Fruit fly (Drosophila melanogaster): ENCODE results near the gene Nup153.

Nup153 gene

dm6 chrX:16593418-16593817, 5.6 kb upstream of the Nup153 start, which contains the start of the genes SMC3 and Ubc7:
SMC3 (minus strand) TSS chrX:16593439.
Ubc7 (plus strand) TSS chrX:16593677.
- no peak for TF ChIP-seq Eip75B (GFP tag; optimal IDR thresholded peaks at IDR 0.05)
- TF ChIP-seq Eip93F (GFP tag; optimal IDR thresholded peaks at IDR 0.05) = peak; percentile 33
- no peak for TF ChIP-seq net (GFP tag; optimal IDR thresholded peaks at IDR 0.05)
- TF ChIP-seq CG8119 (GFP tag; IDR thresholded peaks at IDR 0.05) = no peak
- no peak for TF ChIP-seq Ets21C (GFP tag; optimal IDR thresholded peaks at IDR 0.05)
- no peak for TF ChIP-seq CG15336 (GFP tag; IDR thresholded peaks at IDR 0.05)
- peak; percentile 7 for TF ChIP-seq esn (GFP tag; optimal IDR thresholded peaks at IDR 0.05)
- TF ChIP-seq fkh (GFP tag; optimal IDR thresholded peaks at IDR 0.05) = peak; percentile 58
- no peak for TF ChIP-seq pdm3 (GFP tag; optimal IDR thresholded peaks at IDR 0.05)
- TF ChIP-seq cyc (GFP tag; optimal IDR thresholded peaks at IDR 0.05) = no peak

- no peak for TF ChIP-seq CG8119 (GFP tag; IDR thresholded peaks at IDR 0.05)
- no peak for TF ChIP-seq CG4318 (GFP tag; optimal IDR thresholded peaks at IDR 0.05)
- no peak for TF ChIP-seq CG6792 (GFP tag; optimal IDR thresholded peaks at IDR 0.05)
Observed at dm6 chrX:16595411-16595810, 3.6 kb upstream of the Nup153 start.

dm6 chrX:16596250-16596793, 2.7 kb upstream of the Nup153 start:
- no peak for TF ChIP-seq salr (GFP tag; optimal IDR thresholded peaks at IDR 0.05)
- peak; percentile 92 for TF ChIP-seq fkh (GFP tag; optimal IDR thresholded peaks at IDR 0.05)

- TF ChIP-seq Hr39 (GFP tag; optimal IDR thresholded peaks at IDR 0.05) (no peak), CG6808 (GFP tag; optimal IDR thresholded peaks at IDR 0.05) (no peak), Ets21C (GFP tag; optimal IDR thresholded peaks at IDR 0.05) (no peak), OdsH (GFP tag; optimal IDR thresholded peaks at IDR 0.05) (no peak), CG32006 (GFP tag; optimal IDR thresholded peaks at IDR 0.05) (no peak), dac (GFP tag; optimal IDR thresholded peaks at IDR 0.05) (no peak), CG31627 (GFP tag; optimal IDR thresholded peaks at IDR 0.05) (peak; percentile 10), fkh (GFP tag; optimal IDR thresholded peaks at IDR 0.05) (peak; percentile 89), esn (GFP tag; optimal IDR thresholded peaks at IDR 0.05) (no peak), Eip93F (GFP tag; optimal IDR thresholded peaks at IDR 0.05) (no peak), CG11294 (GFP tag; IDR thresholded peaks at IDR 0.05) (no peak), lz (GFP tag; optimal IDR thresholded peaks at IDR 0.05) (peak; percentile 25), svp (GFP tag) (no peak), Hr4 (GFP tag; optimal IDR thresholded peaks at IDR 0.05) (no peak), spab (GFP tag; optimal IDR thresholded peaks at IDR 0.05) (no peak), Eip78C (GFP tag) (peak; percentile 71), Smox (GFP tag; optimal IDR thresholded peaks at IDR 0.05) (no peak), Eip75B (GFP tag; optimal IDR thresholded peaks at IDR 0.05) (peak; percentile 9), CG6276 (GFP tag; optimal IDR thresholded peaks at IDR 0.05) (no peak), salr (GFP tag; optimal IDR thresholded peaks at IDR 0.05) (no peak), eg (GFP tag; IDR thresholded peaks at IDR 0.05) (0 out of 3 replicates have a peak, but pooled peaks have one; percentile 31), CG8632 (GFP tag; optimal IDR thresholded peaks at IDR 0.05) (no peak)
Observed at dm6 chrX:16598336-16598977, 584 bp upstream of the Nup153 start.

- peak; percentile 99 to 100 for TF ChIP-seq ss (GFP tag; optimal IDR thresholded peaks at IDR 0.05)
- peak; percentile 90 for TF ChIP-seq CG6276 (GFP tag; optimal IDR thresholded peaks at IDR 0.05)
- no peak for TF ChIP-seq Hr38 (GFP tag; optimal IDR thresholded peaks at IDR 0.05)
- peak; percentile 82 for TF ChIP-seq CG8319 (GFP tag; optimal IDR thresholded peaks at IDR 0.05)
- TF ChIP-seq CG31627 (GFP tag; optimal IDR thresholded peaks at IDR 0.05) = no peak
- TF ChIP-seq CG6808 (GFP tag; optimal IDR thresholded peaks at IDR 0.05) = peak; percentile 98
- TF ChIP-seq Sox102F (GFP tag; optimal IDR thresholded peaks at IDR 0.05) = peak; percentile 78
- peak; percentile 94 for TF ChIP-seq net (GFP tag; optimal IDR thresholded peaks at IDR 0.05)
- TF ChIP-seq CG10631 (GFP tag; optimal IDR thresholded peaks at IDR 0.05) = no peak
- TF ChIP-seq dsx (GFP tag; optimal IDR thresholded peaks at IDR 0.05; ENCODE audit: poor library complexity, severe bottlenecking) = peak; percentile 96
- peak; percentile 79 for TF ChIP-seq achi (GFP tag; optimal IDR thresholded peaks at IDR 0.05)
- peak; percentile 97 for TF ChIP-seq CG1621 (tag; optimal IDR thresholded peaks at IDR 0.05)
- peak; percentile 71 for TF ChIP-seq dac (GFP tag; optimal IDR thresholded peaks at IDR 0.05)
- TF ChIP-seq Lpt (GFP tag; optimal IDR thresholded peaks at IDR 0.05) = peak; percentile 79
- TF ChIP-seq salr (GFP tag; optimal IDR thresholded peaks at IDR 0.05) = peak; percentile 83 to 92
- TF ChIP-seq Eip75B (GFP tag; optimal IDR thresholded peaks at IDR 0.05) = peak; percentile 83
- no peak for TF ChIP-seq Smox (GFP tag; optimal IDR thresholded peaks at IDR 0.05)
- no peak for TF ChIP-seq Met (GFP tag; optimal IDR thresholded peaks at IDR 0.05)
- TF ChIP-seq fd85E (GFP tag; optimal IDR thresholded peaks at IDR 0.05) = no peak
- TF ChIP-seq Eip78C (GFP tag) = peak; percentile 91
- no peak for TF ChIP-seq Hr39 (GFP tag; optimal IDR thresholded peaks at IDR 0.05)
- TF ChIP-seq fd59A (GFP tag; optimal IDR thresholded peaks at IDR 0.05) = peak; percentile 86
- no peak for TF ChIP-seq fkh (GFP tag; optimal IDR thresholded peaks at IDR 0.05)
Observed at dm6 chrX:16599770-16600169, 729 bp downstream of the Nup153 start.
